Worm (Caenorhabditis elegans) whole organism, late embryonic: ENCODE measurements around the gene ZK596.2.

ENCODE experiments used
- C08G9.2 ChIP-seq: sonication (generic microtip); optimal IDR thresholded peaks from 2 replicates; lab custom pipeline; 2016; ENCODE audit warnings: mild to moderate bottlenecking, missing genetic modification characterization, moderate library complexity, missing compliant biosample characterization
- F13H6.1 ChIP-seq: sonication (generic microtip); optimal IDR thresholded peaks from 2 replicates; lab custom pipeline; 2016; ENCODE audit warnings: missing genetic modification characterization, missing compliant biosample characterization
- K02D7.2 ChIP-seq: sonication (generic microtip); optimal IDR thresholded peaks from 2 replicates; lab custom pipeline; 2017; ENCODE audit warnings: mild to moderate bottlenecking, missing genetic modification characterization, missing compliant biosample characterization
- T23F11.4 ChIP-seq: fragments of 200-800 bp; sonication (Bioruptor generic); optimal IDR thresholded peaks from 2 replicates; lab custom pipeline; 2018; ENCODE audit warnings: mild to moderate bottlenecking, missing genetic modification characterization, missing compliant biosample characterization
- ama-1 ChIP-seq: fragments of 150-350 bp; optimal IDR thresholded peaks from 2 replicates; lab custom pipeline; 2014
- ceh-18 ChIP-seq: sonication (generic microtip); optimal IDR thresholded peaks from 2 replicates; lab custom pipeline; 2016; ENCODE audit warnings: missing genetic modification characterization, missing compliant biosample characterization
- ceh-19 ChIP-seq: fragments of 200-800 bp; sonication (Bioruptor generic); optimal IDR thresholded peaks from 2 replicates; lab custom pipeline; 2018; ENCODE audit warnings: mild to moderate bottlenecking, missing genetic modification characterization, missing compliant biosample characterization
- ceh-2 ChIP-seq: sonication (generic microtip); optimal IDR thresholded peaks from 2 replicates; lab custom pipeline; 2016; ENCODE audit warnings: missing genotype, missing genetic modification characterization, missing compliant biosample characterization
- ceh-30 ChIP-seq: fragments of 150-350 bp; optimal IDR thresholded peaks from 2 replicates; lab custom pipeline; 2014; ENCODE audit warnings: missing biosample characterization, missing genetic modification characterization
- ceh-31 ChIP-seq: sonication (generic microtip); optimal IDR thresholded peaks from 2 replicates; lab custom pipeline; 2016; ENCODE audit warnings: missing genetic modification characterization, missing compliant biosample characterization
- ceh-34 ChIP-seq: sonication (generic microtip); optimal IDR thresholded peaks from 2 replicates; lab custom pipeline; 2016; ENCODE audit warnings: mild to moderate bottlenecking, missing genetic modification characterization, missing compliant biosample characterization
- che-1 ChIP-seq: sonication (generic microtip); optimal IDR thresholded peaks from 2 replicates; lab custom pipeline; 2016; ENCODE audit warnings: mild to moderate bottlenecking, missing genetic modification characterization, missing compliant biosample characterization
- dmd-4 ChIP-seq: sonication (generic microtip); optimal IDR thresholded peaks from 2 replicates; lab custom pipeline; 2016; ENCODE audit warnings: borderline replicate concordance, missing genetic modification characterization, missing compliant biosample characterization
- dve-1 ChIP-seq: sonication (generic microtip); optimal IDR thresholded peaks from 2 replicates; lab custom pipeline; 2017; ENCODE audit warnings: antibody characterized with exemption, mild to moderate bottlenecking, missing genetic modification characterization, missing compliant biosample characterization
- elt-4 ChIP-seq: sonication (generic microtip); optimal IDR thresholded peaks from 2 replicates; lab custom pipeline; 2016; ENCODE audit warnings: missing genetic modification characterization, missing compliant biosample characterization
- eyg-1 ChIP-seq: sonication (generic microtip); optimal IDR thresholded peaks from 2 replicates; lab custom pipeline; 2016; ENCODE audit warnings: missing genotype, missing genetic modification characterization, missing compliant biosample characterization
- fax-1 ChIP-seq: sonication (generic microtip); optimal IDR thresholded peaks from 2 replicates; lab custom pipeline; 2016; ENCODE audit warnings: missing genotype, missing genetic modification characterization, missing compliant biosample characterization
- fkh-10 ChIP-seq: fragments of 150-350 bp; optimal IDR thresholded peaks from 2 replicates; lab custom pipeline; 2014; ENCODE audit warnings: missing biosample characterization, missing genetic modification reagents, missing genetic modification characterization
- gmeb-2 ChIP-seq: sonication (generic microtip); optimal IDR thresholded peaks from 2 replicates; lab custom pipeline; 2016; ENCODE audit warnings: missing genetic modification characterization, inconsistent platforms, missing compliant biosample characterization
- hlh-13 ChIP-seq: fragments of 200-800 bp; sonication (Bioruptor generic); optimal IDR thresholded peaks from 2 replicates; lab custom pipeline; 2018; ENCODE audit warnings: mild to moderate bottlenecking, missing genetic modification characterization, missing compliant biosample characterization
- hlh-6 ChIP-seq: sonication (generic microtip); optimal IDR thresholded peaks from 2 replicates; lab custom pipeline; 2016; ENCODE audit warnings: missing genotype, missing genetic modification characterization, missing compliant biosample characterization
- mec-3 ChIP-seq: sonication (generic microtip); optimal IDR thresholded peaks from 2 replicates; lab custom pipeline; 2016; ENCODE audit warnings: borderline replicate concordance, missing genetic modification characterization, missing compliant biosample characterization
- nhr-11 ChIP-seq: fragments of 150-350 bp; optimal IDR thresholded peaks from 2 replicates; lab custom pipeline; 2014; ENCODE audit warnings: missing biosample characterization, missing genetic modification characterization
- nhr-232 ChIP-seq: sonication (generic microtip); optimal IDR thresholded peaks from 2 replicates; lab custom pipeline; 2016; ENCODE audit warnings: missing genetic modification characterization, missing compliant biosample characterization
- npax-4 ChIP-seq: sonication (generic microtip); optimal IDR thresholded peaks from 2 replicates; lab custom pipeline; 2016; ENCODE audit warnings: missing genetic modification characterization, missing compliant biosample characterization
- odd-2 ChIP-seq: sonication (generic microtip); optimal IDR thresholded peaks from 2 replicates; lab custom pipeline; 2017; ENCODE audit warnings: antibody characterized with exemption, mild to moderate bottlenecking, missing genetic modification characterization, missing compliant biosample characterization
- pat-9 ChIP-seq: fragments of 200-800 bp; sonication (Bioruptor generic); optimal IDR thresholded peaks from 2 replicates; lab custom pipeline; 2018; ENCODE audit warnings: mild to moderate bottlenecking, missing genetic modification characterization, moderate library complexity, missing compliant biosample characterization
- pax-1 ChIP-seq: fragments of 150-350 bp; optimal IDR thresholded peaks from 2 replicates; lab custom pipeline; 2014; ENCODE audit warnings: missing biosample characterization, missing genetic modification characterization
- pha-2 ChIP-seq: sonication (generic microtip); optimal IDR thresholded peaks from 2 replicates; lab custom pipeline; 2017; ENCODE audit warnings: mild to moderate bottlenecking, missing genetic modification characterization, missing compliant biosample characterization
- pqm-1 ChIP-seq: sonication (generic microtip); optimal IDR thresholded peaks from 2 replicates; lab custom pipeline; 2016; ENCODE audit warnings: missing genetic modification characterization, missing compliant biosample characterization
- pros-1 ChIP-seq: fragments of 150-350 bp; optimal IDR thresholded peaks from 2 replicates; lab custom pipeline; 2014; ENCODE audit warnings: missing biosample characterization, missing genetic modification reagents, missing genetic modification characterization
- ref-2 ChIP-seq: sonication (generic microtip); optimal IDR thresholded peaks from 2 replicates; lab custom pipeline; 2016; ENCODE audit warnings: missing genetic modification characterization, missing compliant biosample characterization
- sox-4 ChIP-seq: sonication (generic microtip); optimal IDR thresholded peaks from 2 replicates; lab custom pipeline; 2017; ENCODE audit warnings: mild to moderate bottlenecking, missing genetic modification characterization, inconsistent platforms, missing compliant biosample characterization
- syd-9 ChIP-seq: sonication (generic microtip); optimal IDR thresholded peaks from 2 replicates; lab custom pipeline; 2016; ENCODE audit warnings: mild to moderate bottlenecking, missing genetic modification characterization, moderate library complexity, missing compliant biosample characterization
- tbx-7 ChIP-seq: sonication (generic microtip); optimal IDR thresholded peaks from 2 replicates; lab custom pipeline; 2016; ENCODE audit warnings: missing genotype, missing genetic modification characterization, missing compliant biosample characterization
- unc-3 ChIP-seq, 2 experiments: fragments of 200-800 bp in 1 of 2; sonication (Bioruptor generic) in 1 of 2; sonication (generic microtip) in 1 of 2; conservative IDR thresholded peaks in 1 of 2; optimal IDR thresholded peaks in 1 of 2; 2 replicates each; pipeline versions ENCODE4 v1.3.6 to Lab custom; 2016 to 2022; ENCODE audit warnings: missing compliant biosample characterization in 2 of 2, missing genetic modification characterization in 2 of 2, missing genetic modification reagents in 1 of 2
- unc-42 ChIP-seq: sonication (generic microtip); optimal IDR thresholded peaks from 2 replicates; lab custom pipeline; 2016; ENCODE audit warnings: missing genotype, missing genetic modification characterization, missing compliant biosample characterization
- ztf-16 ChIP-seq: sonication (generic microtip); optimal IDR thresholded peaks from 2 replicates; lab custom pipeline; 2017; ENCODE audit warnings: missing genetic modification characterization, missing compliant biosample characterization

The ZK596.2 gene

ce11 chrIV:10876844-10877243, 32.3 kb downstream of the ZK596.2 start, which contains the start of gene fipr-14:
Gene fipr-14, plus strand, starts transcription at chrIV:10877144.
- TF ChIP-seq F13H6.1 (tag; lab: Kevin White, UChicago) (no peak), ceh-30 (tag; lab: Kevin White, UChicago) (no peak), elt-4 (tag; lab: Kevin White, UChicago) (no peak), tbx-7 (tag; lab: Kevin White, UChicago) (no peak), pqm-1 (no peak), eyg-1 (tag; lab: Kevin White, UChicago) (no peak), pros-1 (tag; lab: Kevin White, UChicago) (no peak), unc-3 (GFP tag; conservative IDR thresholded peaks at IDR 0.05; lab: Robert Waterston, UW) (no peak), unc-3 (tag; optimal IDR thresholded peaks at IDR 0.05; lab: Kevin White, UChicago) (no peak), K02D7.2 (tag; lab: Kevin White, UChicago) (no peak), ztf-16 (tag; lab: Kevin White, UChicago) (no peak), fax-1 (no peak), mec-3 (tag; lab: Kevin White, UChicago) (no peak), gmeb-2 (no peak), ceh-31 (tag; lab: Kevin White, UChicago) (no peak), ref-2 (no peak), pat-9 (tag; lab: Kevin White, UChicago) (no peak), odd-2 (tag; lab: Kevin White, UChicago) (no peak), hlh-6 (tag; lab: Kevin White, UChicago) (no peak), sox-4 (tag; lab: Kevin White, UChicago) (no peak)

- no peak for TF ChIP-seq ceh-34
- TF ChIP-seq nhr-11 (tag; lab: Kevin White, UChicago) = no peak
- TF ChIP-seq T23F11.4 (GFP tag; lab: Kevin White, UChicago) = no peak
- TF ChIP-seq ceh-19 (GFP tag; lab: Kevin White, UChicago) = no peak
- TF ChIP-seq syd-9 = no peak
- no peak for TF ChIP-seq pqm-1
- TF ChIP-seq ceh-30 (tag; lab: Kevin White, UChicago) = no peak
Observed at ce11 chrIV:10874527-10874926, 34.6 kb downstream of the ZK596.2 start, which contains the start of gene F13E9.12. Gene F13E9.12, minus strand, starts transcription at chrIV:10874627.

DNA sequence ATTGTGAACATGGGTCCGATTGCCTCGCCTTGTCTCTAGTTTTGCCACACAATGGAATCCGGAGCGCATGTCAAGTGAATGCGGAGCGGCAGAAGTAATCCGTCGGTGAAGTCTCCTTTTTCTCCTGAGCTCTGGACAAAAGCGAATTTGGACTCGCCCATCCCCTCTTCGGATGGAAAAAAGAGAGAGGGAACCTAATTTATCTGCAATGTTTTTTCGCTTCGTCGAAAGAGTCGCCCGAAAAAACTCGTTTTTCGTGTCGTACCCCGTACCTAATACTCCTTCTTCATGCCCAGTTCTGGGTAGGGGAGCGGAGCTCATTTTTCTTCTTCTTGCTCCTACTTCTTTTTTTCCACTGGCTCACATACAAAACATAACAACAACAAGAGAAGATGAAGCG, 38.9 kb downstream of the ZK596.2 start:
- no peak for TF ChIP-seq hlh-13 (GFP tag; lab: Kevin White, UChicago)
- TF ChIP-seq dve-1 (tag; lab: Kevin White, UChicago) = no peak
- no peak for TF ChIP-seq che-1 (tag; lab: Kevin White, UChicago)
- peak; percentile 70 for TF ChIP-seq unc-42
- TF ChIP-seq, all 69 proteins: peak for 1

- TF ChIP-seq fkh-10 (GFP tag; lab: Kevin White, UChicago) = no peak
- no peak for TF ChIP-seq nhr-232 (tag; lab: Kevin White, UChicago)
- TF ChIP-seq pros-1 (tag; lab: Kevin White, UChicago) = no peak
- TF ChIP-seq hlh-13 (GFP tag; lab: Kevin White, UChicago) = no peak
- no peak for TF ChIP-seq ceh-18 (tag; lab: Kevin White, UChicago)
- TF ChIP-seq T23F11.4 (GFP tag; lab: Kevin White, UChicago) = no peak
- no peak for TF ChIP-seq dmd-4
- no peak for TF ChIP-seq pax-1 (tag; lab: Kevin White, UChicago)
- TF ChIP-seq C08G9.2 = no peak
- no peak for TF ChIP-seq ceh-31 (tag; lab: Kevin White, UChicago)
- TF ChIP-seq npax-4 (tag; lab: Kevin White, UChicago) = no peak
- peak; percentile 79 for TF ChIP-seq ceh-34
- peak; percentile 5 for TF ChIP-seq pha-2 (tag; lab: Kevin White, UChicago)
- no peak for TF ChIP-seq ceh-2
- TF ChIP-seq ama-1 = no peak
Observed at ce11 chrIV:10869642-10870041, 39.5 kb downstream of the ZK596.2 start.
